Worm (Caenorhabditis elegans) whole organism, L2 larva: Measurements from ENCODE around the gene kat-1.

ENCODE experiments used
- gmeb-1 ChIP-seq: fragments of 150-350 bp; optimal IDR thresholded peaks from 2 replicates; lab custom pipeline; 2014; ENCODE audit warnings: missing biosample characterization, missing genetic modification characterization
- skn-1 ChIP-seq: sonication (generic microtip); optimal IDR thresholded peaks from 2 replicates; lab custom pipeline; 2017; ENCODE audit warnings: missing biosample characterization, missing genetic modification characterization

ce11 chrII:7090085-7090484, 16.5 kb downstream of the kat-1 start:
- TF ChIP-seq skn-1 (no peak), gmeb-1 (no peak)
